Worm (Caenorhabditis elegans) whole organism, midembryonic: ENCODE measurements around the gene Y51H7C.1.

ENCODE experiments used
- flt-1 ChIP-seq: fragments of 200-800 bp; sonication (Bioruptor generic); IDR thresholded peaks from 2 replicates; pipeline ENCODE4 v1.3.6; 2022; ENCODE audit warnings: missing genetic modification characterization, missing compliant biosample characterization
- klf-2 ChIP-seq: fragments of 200-800 bp; sonication (Bioruptor generic); conservative IDR thresholded peaks from 2 replicates; pipeline ENCODE4 v1.3.6; 2022; ENCODE audit warnings: missing genetic modification reagents, missing genetic modification characterization, missing compliant biosample characterization
- ref-1 ChIP-seq: fragments of 200-800 bp; sonication (Bioruptor generic); conservative IDR thresholded peaks from 2 replicates; pipeline ENCODE4 v1.3.6; 2022; ENCODE audit warnings: missing genetic modification reagents, missing genetic modification characterization, missing compliant biosample characterization

- no peak for TF ChIP-seq klf-2 (GFP tag; lab: Robert Waterston, UW)
- no peak for TF ChIP-seq flt-1 (GFP tag; lab: Robert Waterston, UW)
- TF ChIP-seq ref-1 (GFP tag; lab: Robert Waterston, UW) = no peak
Observed at ce11 chrII:1444911-1445310, 22.6 kb upstream of the Y51H7C.1 start, which contains the start of gene scl-17.
